Fruit fly (Drosophila melanogaster) whole organism, prepupa: ENCODE data around the gene Nep5.
A peak's percentile ranks its signal among the peaks of the same experiment; 100 is the strongest.

ENCODE experiments used
- Blimp-1 ChIP-seq: fragments of 200-800 bp; sonication (Bioruptor generic); optimal IDR thresholded peaks from 3 replicates; lab custom pipeline; 2017; ENCODE audit warnings: missing biosample characterization, missing genetic modification characterization, mild to moderate bottlenecking, moderate library complexity, missing genetic modification reagents
- CG10631 ChIP-seq: fragments of 200-800 bp; sonication (Bioruptor generic); optimal IDR thresholded peaks from 2 replicates; lab custom pipeline; 2016; ENCODE audit warnings: missing biosample characterization, missing genetic modification characterization
- CG10669 ChIP-seq: fragments of 200-800 bp; sonication (Bioruptor generic); optimal IDR thresholded peaks from 3 replicates; lab custom pipeline; 2018; ENCODE audit warnings: missing biosample characterization, mild to moderate bottlenecking, missing genetic modification characterization, moderate library complexity
- CG11762 ChIP-seq: fragments of 200-800 bp; sonication (Bioruptor generic); optimal IDR thresholded peaks from 3 replicates; lab custom pipeline; 2016; ENCODE audit warnings: missing biosample characterization, missing genetic modification characterization; ENCODE audit not compliant: insufficient read depth
- CG11902 ChIP-seq: fragments of 200-800 bp; sonication (Bioruptor generic); optimal IDR thresholded peaks from 3 replicates; lab custom pipeline; 2016; ENCODE audit warnings: missing biosample characterization, missing genetic modification characterization
- CG15336 ChIP-seq: fragments of 200-800 bp; sonication (Bioruptor generic); IDR thresholded peaks from 2 replicates; pipeline ENCODE4 v1.3.6; 2022; ENCODE audit warnings: missing biosample characterization, missing genetic modification characterization
- CG16779 ChIP-seq: fragments of 200-800 bp; sonication (Bioruptor generic); optimal IDR thresholded peaks from 3 replicates; lab custom pipeline; 2017; ENCODE audit warnings: missing biosample characterization, mild to moderate bottlenecking, missing genetic modification characterization
- CG3032 ChIP-seq: fragments of 200-800 bp; optimal IDR thresholded peaks from 2 replicates; lab custom pipeline; 2019; ENCODE audit warnings: missing biosample characterization, mild to moderate bottlenecking, missing genetic modification characterization, moderate library complexity
- CG31627 ChIP-seq: fragments of 200-800 bp; sonication (Bioruptor generic); optimal IDR thresholded peaks from 3 replicates; lab custom pipeline; 2016; ENCODE audit warnings: missing biosample characterization, missing genetic modification characterization
- CG32006 ChIP-seq: fragments of 200-800 bp; sonication (Bioruptor generic); optimal IDR thresholded peaks from 3 replicates; lab custom pipeline; 2017; ENCODE audit warnings: missing biosample characterization, mild to moderate bottlenecking, missing genetic modification characterization
- CG34406 ChIP-seq: fragments of 200-800 bp; sonication (Bioruptor generic); optimal IDR thresholded peaks from 3 replicates; lab custom pipeline; 2016; ENCODE audit warnings: missing biosample characterization, missing genetic modification characterization
- CG3919 ChIP-seq: fragments of 200-800 bp; sonication (Bioruptor generic); optimal IDR thresholded peaks from 3 replicates; lab custom pipeline; 2016; ENCODE audit warnings: missing biosample characterization, missing genetic modification characterization
- CG4318 ChIP-seq: fragments of 200-800 bp; sonication (Bioruptor generic); optimal IDR thresholded peaks from 3 replicates; lab custom pipeline; 2017; ENCODE audit warnings: missing biosample characterization, mild to moderate bottlenecking, missing genetic modification characterization
- CG6163 ChIP-seq: fragments of 200-800 bp; sonication (Bioruptor generic); IDR thresholded peaks from 3 replicates; pipeline ENCODE4 v1.3.6; 2022; ENCODE audit warnings: missing biosample characterization, missing genetic modification characterization
- CG6276 ChIP-seq: fragments of 200-800 bp; sonication (Bioruptor generic); optimal IDR thresholded peaks from 2 replicates; lab custom pipeline; 2017; ENCODE audit warnings: missing biosample characterization, mild to moderate bottlenecking, missing genetic modification characterization
- CG6854 ChIP-seq: fragments of 200-800 bp; sonication (Bioruptor generic); optimal IDR thresholded peaks from 2 replicates; lab custom pipeline; 2017; ENCODE audit warnings: missing biosample characterization, mild to moderate bottlenecking, missing genetic modification characterization
- CG8119 ChIP-seq: fragments of 200-800 bp; sonication (Bioruptor generic); IDR thresholded peaks from 3 replicates; pipeline ENCODE4 v1.3.6; 2022; ENCODE audit warnings: missing biosample characterization, missing genetic modification characterization
- CG8319 ChIP-seq: fragments of 200-800 bp; sonication (Bioruptor generic); optimal IDR thresholded peaks from 3 replicates; lab custom pipeline; 2016; ENCODE audit warnings: missing biosample characterization, missing genetic modification characterization
- CG8632 ChIP-seq: fragments of 200-800 bp; sonication (Bioruptor generic); optimal IDR thresholded peaks from 3 replicates; lab custom pipeline; 2016; ENCODE audit warnings: missing biosample characterization, missing genetic modification characterization
- CG9139 ChIP-seq: fragments of 200-800 bp; sonication (Bioruptor generic); optimal IDR thresholded peaks from 3 replicates; lab custom pipeline; 2017; ENCODE audit warnings: missing biosample characterization, mild to moderate bottlenecking, missing genetic modification characterization
- Eip75B ChIP-seq: fragments of 200-800 bp; sonication (Bioruptor generic); optimal IDR thresholded peaks from 3 replicates; lab custom pipeline; 2016; ENCODE audit warnings: missing biosample characterization, missing genetic modification characterization
- Eip78C ChIP-seq: fragments of 200-800 bp; sonication (Bioruptor generic); peaks from one replicate; lab custom pipeline; 2016; ENCODE audit warnings: missing biosample characterization, missing genetic modification characterization
- Eip93F ChIP-seq: fragments of 200-800 bp; sonication (Bioruptor generic); optimal IDR thresholded peaks from 2 replicates; lab custom pipeline; 2016; ENCODE audit warnings: missing biosample characterization, mild to moderate bottlenecking, missing genetic modification characterization
- Ets21C ChIP-seq: fragments of 200-800 bp; sonication (Bioruptor generic); optimal IDR thresholded peaks from 3 replicates; lab custom pipeline; 2016; ENCODE audit warnings: missing biosample characterization, missing genetic modification characterization
- Gug ChIP-seq: fragments of 200-800 bp; sonication (Bioruptor generic); IDR thresholded peaks from 2 replicates; pipeline ENCODE4 v1.3.6; 2022; ENCODE audit warnings: missing biosample characterization, missing genetic modification characterization
- Hr38 ChIP-seq: sonication (Bioruptor generic); optimal IDR thresholded peaks from 2 replicates; lab custom pipeline; 2016; ENCODE audit warnings: missing biosample characterization, missing genetic modification characterization
- Hr39 ChIP-seq: fragments of 200-800 bp; sonication (Bioruptor generic); optimal IDR thresholded peaks from 2 replicates; lab custom pipeline; 2016; ENCODE audit warnings: missing biosample characterization, missing genetic modification characterization
- Hr4 ChIP-seq: fragments of 200-800 bp; sonication (Bioruptor generic); optimal IDR thresholded peaks from 3 replicates; lab custom pipeline; 2016; ENCODE audit warnings: missing biosample characterization, missing genetic modification characterization
- Lpt ChIP-seq: fragments of 200-800 bp; sonication (Bioruptor generic); optimal IDR thresholded peaks from 3 replicates; lab custom pipeline; 2016; ENCODE audit warnings: missing biosample characterization, missing genetic modification characterization
- Met ChIP-seq: fragments of 200-800 bp; sonication (Bioruptor generic); optimal IDR thresholded peaks from 3 replicates; lab custom pipeline; 2016; ENCODE audit warnings: missing biosample characterization, missing genetic modification characterization
- OdsH ChIP-seq: fragments of 200-800 bp; sonication (Bioruptor generic); optimal IDR thresholded peaks from 3 replicates; lab custom pipeline; 2016; ENCODE audit warnings: missing biosample characterization, missing genetic modification characterization
- Smox ChIP-seq: fragments of 200-800 bp; sonication (Bioruptor generic); optimal IDR thresholded peaks from 3 replicates; lab custom pipeline; 2016; ENCODE audit warnings: missing biosample characterization, missing genetic modification characterization
- Sox102F ChIP-seq: fragments of 200-800 bp; sonication (Bioruptor generic); optimal IDR thresholded peaks from 2 replicates; lab custom pipeline; 2016; ENCODE audit warnings: missing biosample characterization, mild to moderate bottlenecking, missing genetic modification characterization
- Sox14 ChIP-seq: fragments of 200-800 bp; sonication (Bioruptor generic); optimal IDR thresholded peaks from 3 replicates; lab custom pipeline; 2016; ENCODE audit warnings: missing biosample characterization, missing genetic modification characterization
- Sox15 ChIP-seq: fragments of 200-800 bp; sonication (Bioruptor generic); optimal IDR thresholded peaks from 3 replicates; lab custom pipeline; 2016; ENCODE audit warnings: missing biosample characterization, missing genetic modification characterization
- achi ChIP-seq: fragments of 200-800 bp; sonication (Bioruptor generic); optimal IDR thresholded peaks from 3 replicates; lab custom pipeline; 2016; ENCODE audit warnings: missing biosample characterization, missing genetic modification characterization
- acj6 ChIP-seq: fragments of 200-800 bp; sonication (Bioruptor generic); optimal IDR thresholded peaks from 3 replicates; lab custom pipeline; 2016; ENCODE audit warnings: missing biosample characterization, missing genetic modification characterization
- eg ChIP-seq: fragments of 200-800 bp; sonication (Bioruptor generic); IDR thresholded peaks from 3 replicates; pipeline ENCODE4 v1.3.6; 2022; ENCODE audit warnings: missing biosample characterization, missing genetic modification characterization
- fd59A ChIP-seq: fragments of 200-800 bp; sonication (Bioruptor generic); optimal IDR thresholded peaks from 2 replicates; lab custom pipeline; 2017; ENCODE audit warnings: missing biosample characterization, mild to moderate bottlenecking, missing genetic modification characterization, missing genetic modification reagents
- fd85E ChIP-seq: fragments of 200-800 bp; sonication (Bioruptor generic); optimal IDR thresholded peaks from 3 replicates; lab custom pipeline; 2016; ENCODE audit warnings: missing biosample characterization, missing genetic modification characterization
- lz ChIP-seq: fragments of 200-800 bp; sonication (Bioruptor generic); optimal IDR thresholded peaks from 3 replicates; lab custom pipeline; 2016; ENCODE audit warnings: missing biosample characterization, missing genetic modification characterization
- net ChIP-seq: fragments of 200-800 bp; sonication (Bioruptor generic); optimal IDR thresholded peaks from 3 replicates; lab custom pipeline; 2016; ENCODE audit warnings: missing biosample characterization, missing genetic modification characterization
- pdm3 ChIP-seq: fragments of 200-800 bp; sonication (Bioruptor generic); optimal IDR thresholded peaks from 3 replicates; lab custom pipeline; 2016; ENCODE audit warnings: missing biosample characterization, missing genetic modification characterization
- ss ChIP-seq, 2 experiments: fragments of 200-800 bp; sonication (Bioruptor generic); optimal IDR thresholded peaks; 2 replicates in 1 of 2; 3 replicates in 1 of 2; lab custom pipeline; 2017 to 2018; ENCODE audit warnings: mild to moderate bottlenecking in 2 of 2, missing biosample characterization in 2 of 2, missing genetic modification characterization in 2 of 2, moderate library complexity in 1 of 2
- svp ChIP-seq: fragments of 200-800 bp; sonication (Bioruptor generic); peaks from one replicate; lab custom pipeline; 2016; ENCODE audit warnings: missing biosample characterization, missing genetic modification characterization
- vri ChIP-seq: fragments of 200-800 bp; sonication (Bioruptor generic); optimal IDR thresholded peaks from 3 replicates; lab custom pipeline; 2016; ENCODE audit warnings: missing biosample characterization, mild to moderate bottlenecking, missing genetic modification characterization

The Nep5 gene

DNA sequence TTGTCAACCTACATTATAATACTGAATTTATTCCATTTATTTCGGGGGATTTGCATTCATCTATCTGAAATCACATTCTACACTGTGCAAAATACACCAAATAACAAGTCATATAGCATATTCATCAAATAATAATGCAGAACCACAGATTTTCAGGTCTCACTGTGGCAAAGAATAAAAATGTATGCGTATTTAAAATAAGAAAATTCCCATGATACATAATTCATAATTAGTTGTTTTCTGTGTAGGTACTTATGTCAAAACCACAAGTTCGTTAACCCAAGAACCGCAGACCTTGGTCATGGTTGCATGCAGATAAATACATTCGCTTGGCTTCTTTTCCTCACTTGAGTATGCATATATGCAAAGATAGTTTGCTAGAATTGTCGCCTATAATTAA is 28.3 kb upstream of the Nep5 start (continued):
- TF ChIP-seq acj6 (GFP tag; lab: Kevin White, UChicago), result peak; percentile 39
- TF ChIP-seq CG31627, result peak; percentile 18
- no peak for TF ChIP-seq CG8632 (GFP tag; lab: Kevin White, UChicago)
- TF ChIP-seq Sox15 (GFP tag; lab: Kevin White, UChicago), result no peak
- no peak for TF ChIP-seq CG6276 (GFP tag; lab: Kevin White, UChicago)
- no peak for TF ChIP-seq Gug
- TF ChIP-seq svp (GFP tag; lab: Kevin White, UChicago), result peak; percentile 68
- peak; percentile 31 for TF ChIP-seq CG3032

DNA sequence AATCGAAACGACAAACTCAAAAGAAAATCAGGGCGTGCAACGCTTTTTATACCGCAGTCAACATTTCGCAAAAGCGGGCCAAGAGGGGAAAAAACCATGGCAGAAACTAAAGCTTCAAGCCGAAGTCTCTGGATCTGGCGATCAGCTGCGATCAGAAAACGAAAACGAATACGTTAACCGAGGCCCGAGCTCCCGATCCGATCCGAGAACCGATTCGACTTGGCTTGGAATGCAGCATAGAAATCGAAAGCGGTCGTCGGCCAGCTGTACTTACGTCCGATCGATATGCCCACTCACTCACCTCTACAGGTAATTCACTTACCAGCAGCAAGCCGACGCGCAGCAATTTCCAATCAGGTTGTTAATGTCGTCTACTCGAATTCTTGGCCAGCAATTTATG is 27.1 kb upstream of the Nep5 start, which contains the start of gene Cpr97Eb:
Gene Cpr97Eb, minus strand, starts transcription at position 25 of the 400 bp plus-strand sequence.
- TF ChIP-seq Hr39 (GFP tag; lab: Kevin White, UChicago) (no peak), CG6854 (GFP tag; lab: Kevin White, UChicago) (no peak), CG9139 (GFP tag; lab: Kevin White, UChicago) (no peak), achi (no peak), Eip78C (GFP tag; lab: Kevin White, UChicago) (peak; percentile 18), CG8319 (GFP tag; lab: Kevin White, UChicago) (no peak), Ets21C (no peak), vri (GFP tag; lab: Kevin White, UChicago) (no peak), Met (no peak), CG8632 (GFP tag; lab: Kevin White, UChicago) (no peak), fd85E (GFP tag; lab: Kevin White, UChicago) (no peak), pdm3 (GFP tag; lab: Kevin White, UChicago) (no peak), Hr38 (GFP tag; lab: Kevin White, UChicago) (no peak), CG3919 (GFP tag; lab: Kevin White, UChicago) (no peak), Hr4 (GFP tag; lab: Kevin White, UChicago) (no peak), OdsH (GFP tag; lab: Kevin White, UChicago) (no peak), acj6 (GFP tag; lab: Kevin White, UChicago) (no peak), Blimp-1 (GFP tag; lab: Kevin White, UChicago) (peak; percentile 84), CG4318 (GFP tag; lab: Kevin White, UChicago) (no peak), CG6163 (GFP tag; lab: Robert Waterston, UW) (peak; percentile 54; the same call in 2 of the 3 replicates), CG34406 (GFP tag; lab: Kevin White, UChicago) (no peak), CG15336 (GFP tag; lab: Robert Waterston, UW) (no peak), Gug (no peak), Sox15 (GFP tag; lab: Kevin White, UChicago) (no peak), Sox102F (GFP tag; lab: Kevin White, UChicago) (no peak), CG8119 (GFP tag; lab: Robert Waterston, UW) (no peak), CG32006 (GFP tag; lab: Kevin White, UChicago) (no peak), lz (GFP tag; lab: Kevin White, UChicago) (no peak), CG31627 (no peak), CG10631 (GFP tag; lab: Kevin White, UChicago) (no peak), net (GFP tag; lab: Kevin White, UChicago) (no peak), ss (GFP tag; optimal IDR thresholded peaks at IDR 0.05; lab: Kevin White, UChicago) (peak in 1 of 2 experiments; percentile 43), Eip75B (peak; percentile 42), CG10669 (GFP tag; lab: Kevin White, UChicago) (no peak), fd59A (GFP tag; lab: Kevin White, UChicago) (no peak), CG16779 (tag; lab: Kevin White, UChicago) (no peak), CG3032 (no peak), Smox (GFP tag; lab: Kevin White, UChicago) (no peak), Sox14 (GFP tag; lab: Kevin White, UChicago) (no peak), eg (GFP tag; lab: Robert Waterston, UW) (0 out of 3 replicates have a peak, but pooled peaks have one; percentile 21), Lpt (GFP tag; lab: Kevin White, UChicago) (peak; percentile 25), CG11902 (no peak), Eip93F (GFP tag; lab: Kevin White, UChicago) (no peak), CG11762 (GFP tag; lab: Kevin White, UChicago) (no peak), CG6276 (GFP tag; lab: Kevin White, UChicago) (no peak), svp (GFP tag; lab: Kevin White, UChicago) (no peak)
